Fruit fly (Drosophila melanogaster): Measurements from ENCODE around the gene Nrd1.

Gene Nrd1

dm6 chrX:11868866-11869265 lies at the start of gene Nrd1, which contains the start of gene CG1847:
Gene Nrd1 (minus strand): TSS chrX:11868893.
Gene CG1847 (plus strand): TSS chrX:11869170.
- no peak for TF ChIP-seq CG8478 (optimal IDR thresholded peaks at IDR 0.05)
- no peak for TF ChIP-seq CTCF (optimal IDR thresholded peaks at IDR 0.05)

- TF ChIP-seq CTCF (optimal IDR thresholded peaks at IDR 0.05) (no peak), CG8478 (optimal IDR thresholded peaks at IDR 0.05) (no peak)
These were observed 48.5 kb upstream of the Nrd1 start, which contains the start of gene pot for dm6 chrX:11917056-11917633. Gene pot (minus strand): TSS chrX:11917260.

dm6 chrX:11915154-11915593 lies 46.5 kb upstream of the Nrd1 start:
- no peak for TF ChIP-seq CTCF (optimal IDR thresholded peaks at IDR 0.05)

- TF ChIP-seq CTCF (optimal IDR thresholded peaks at IDR 0.05) (no peak), CG8478 (optimal IDR thresholded peaks at IDR 0.05) (no peak)
These were observed 44.9 kb upstream of the Nrd1 start for dm6 chrX:11913581-11913980.

- TF ChIP-seq CTCF (optimal IDR thresholded peaks at IDR 0.05) = no peak
- no peak for TF ChIP-seq CG8478 (optimal IDR thresholded peaks at IDR 0.05)
These were observed 38.2 kb upstream of the Nrd1 start, which contains the start of gene CG43156 for dm6 chrX:11906818-11907281. Gene CG43156 (minus strand): TSS chrX:11906868.

- TF ChIP-seq CTCF (optimal IDR thresholded peaks at IDR 0.05) = no peak
- TF ChIP-seq CG8478 (optimal IDR thresholded peaks at IDR 0.05) = no peak
These were observed 36.5 kb upstream of the Nrd1 start, which contains the start of gene Upf1 for dm6 chrX:11905144-11905543. Gene Upf1 (minus strand): TSS chrX:11905371.

dm6 chrX:11895141-11895540 lies 26.4 kb upstream of the Nrd1 start:
- TF ChIP-seq CG8478 (optimal IDR thresholded peaks at IDR 0.05) (no peak), CTCF (optimal IDR thresholded peaks at IDR 0.05) (no peak)

dm6 chrX:11894198-11894597 lies 25.5 kb upstream of the Nrd1 start:
- no peak for TF ChIP-seq CG8478 (optimal IDR thresholded peaks at IDR 0.05)
- no peak for TF ChIP-seq CTCF (optimal IDR thresholded peaks at IDR 0.05)

dm6 chrX:11893643-11894042 lies 24.9 kb upstream of the Nrd1 start, which contains the start of gene wisp:
Gene wisp (plus strand): TSS chrX:11893943.
- no peak for TF ChIP-seq CTCF (optimal IDR thresholded peaks at IDR 0.05)
- no peak for TF ChIP-seq CG8478 (optimal IDR thresholded peaks at IDR 0.05)

dm6 chrX:11891682-11892179 lies 23.0 kb upstream of the Nrd1 start, which contains the start of gene sicily:
Gene sicily (plus strand): TSS chrX:11891732.
- TF ChIP-seq CTCF (optimal IDR thresholded peaks at IDR 0.05) (no peak), CG8478 (optimal IDR thresholded peaks at IDR 0.05) (no peak)

dm6 chrX:11888142-11888541 lies 19.4 kb upstream of the Nrd1 start, which contains the start of gene CG1840:
Gene CG1840 (plus strand): TSS chrX:11888352.
- TF ChIP-seq CG8478 (optimal IDR thresholded peaks at IDR 0.05) (no peak), CTCF (optimal IDR thresholded peaks at IDR 0.05) (no peak)

dm6 chrX:11886976-11887375 lies 18.3 kb upstream of the Nrd1 start, which contains the start of the genes CG10353 and SelG:
Gene CG10353 (minus strand): TSS chrX:11887162.
Gene SelG (plus strand): TSS chrX:11887284.
- TF ChIP-seq CTCF (optimal IDR thresholded peaks at IDR 0.05) = peak; percentile 19
- no peak for TF ChIP-seq CG8478 (optimal IDR thresholded peaks at IDR 0.05)

dm6 chrX:11885356-11885755 lies 16.7 kb upstream of the Nrd1 start:
- TF ChIP-seq CG8478 (optimal IDR thresholded peaks at IDR 0.05) = no peak
- no peak for TF ChIP-seq CTCF (optimal IDR thresholded peaks at IDR 0.05)

dm6 chrX:11884134-11884533 lies 15.4 kb upstream of the Nrd1 start:
- TF ChIP-seq CTCF (optimal IDR thresholded peaks at IDR 0.05) = no peak
- TF ChIP-seq CG8478 (optimal IDR thresholded peaks at IDR 0.05) = no peak

- no peak for TF ChIP-seq CTCF (optimal IDR thresholded peaks at IDR 0.05)
- TF ChIP-seq CG8478 (optimal IDR thresholded peaks at IDR 0.05) = no peak
These were observed 13.8 kb upstream of the Nrd1 start for dm6 chrX:11882447-11882846.

- TF ChIP-seq CTCF (optimal IDR thresholded peaks at IDR 0.05) = no peak
- TF ChIP-seq CG8478 (optimal IDR thresholded peaks at IDR 0.05) = no peak
These were observed 13.0 kb upstream of the Nrd1 start for dm6 chrX:11881686-11882085.
